ENCODE assay signal across 1 fruit fly cellular context in genomic region chr3R:23859365-23859804, dm6.
A peak's percentile ranks its signal among the peaks of the same experiment; 100 is the strongest.
TF ChIP-seq lines count a peak whose summit lies in the region.
"Not testable (repeated sequence)": the region's sequence is repeated elsewhere in the genome, so short reads cannot be mapped to it uniquely, and the experiment has no call there.

No protein-coding gene starts in this region.

TF ChIP-seq in whole organism, embryonic, 481 proteins besides CTCF, POLR2A, EP300 and RAD21 (continued from another document and continues in another):
- TF ChIP-seq CG3847 (GFP tag; IDR thresholded peaks at IDR 0.05; lab: Robert Waterston, UW): peak; percentile 65
- 0 out of 2 replicates have a peak, but pooled peaks have one; percentile 42 for TF ChIP-seq sens-2 (GFP tag; IDR thresholded peaks at IDR 0.05; lab: Robert Waterston, UW)
- TF ChIP-seq Hr51 (GFP tag; optimal IDR thresholded peaks at IDR 0.05; lab: Kevin White, UChicago): peak; percentile 42 to 81
- TF ChIP-seq CG8944 (GFP tag; optimal IDR thresholded peaks at IDR 0.05; lab: Kevin White, UChicago): peak; percentile 71
- peak; percentile 16 for TF ChIP-seq CG4328 (GFP tag; optimal IDR thresholded peaks at IDR 0.05; lab: Kevin White, UChicago)
- peak; percentile 38 for TF ChIP-seq CG30403 (GFP tag; optimal IDR thresholded peaks at IDR 0.05; lab: Kevin White, UChicago)
- TF ChIP-seq tx (GFP tag; optimal IDR thresholded peaks at IDR 0.05; lab: Kevin White, UChicago): peak; percentile 64
- peak; percentile 20 for TF ChIP-seq CG12942 (GFP tag; optimal IDR thresholded peaks at IDR 0.05; lab: Kevin White, UChicago)
- TF ChIP-seq CG32772 (GFP tag; IDR thresholded peaks at IDR 0.05; lab: Robert Waterston, UW): peak; percentile 37; the same call in 1 of the 2 replicates
- TF ChIP-seq CG11695 (GFP tag; IDR thresholded peaks at IDR 0.05; lab: Robert Waterston, UW): peak; percentile 64; the same call in 2 of the 3 replicates
- TF ChIP-seq HLH4C (GFP tag; IDR thresholded peaks at IDR 0.05; lab: Robert Waterston, UW; ENCODE audit: partially characterized antibody): peak; percentile 56; the same call in 2 of the 3 replicates
- 0 out of 2 replicates have a peak, but pooled peaks have one; percentile 4 for TF ChIP-seq Oaz (GFP tag; IDR thresholded peaks at IDR 0.05; lab: Robert Waterston, UW)
- peak; percentile 40; the same call in 1 of the 3 replicates for TF ChIP-seq Aef1 (GFP tag; IDR thresholded peaks at IDR 0.05; lab: Robert Waterston, UW)
- TF ChIP-seq CG1792 (GFP tag; optimal IDR thresholded peaks at IDR 0.05; lab: Kevin White, UChicago): peak; percentile 54
- peak; percentile 11 for TF ChIP-seq Dp (GFP tag; optimal IDR thresholded peaks at IDR 0.05; lab: Kevin White, UChicago)
- peak; percentile 33 for TF ChIP-seq CG9609 (GFP tag; optimal IDR thresholded peaks at IDR 0.05; lab: Kevin White, UChicago)
- peak; percentile 48 for TF ChIP-seq CG1603 (tag; optimal IDR thresholded peaks at IDR 0.05; lab: Kevin White, UChicago)
- peak; percentile 25 for TF ChIP-seq CG14710 (tag; optimal IDR thresholded peaks at IDR 0.05; lab: Kevin White, UChicago)
- TF ChIP-seq CG2120 (GFP tag; optimal IDR thresholded peaks at IDR 0.05; lab: Kevin White, UChicago): peak; percentile 76
- peak; percentile 83 for TF ChIP-seq CG6791 (GFP tag; IDR thresholded peaks at IDR 0.05; lab: Robert Waterston, UW; ENCODE audit: partially characterized antibody)
- TF ChIP-seq Drgx (GFP tag; IDR thresholded peaks at IDR 0.05; lab: Robert Waterston, UW): peak; percentile 69
- peak in 1 of 2 experiments; percentile 61 for TF ChIP-seq crp (GFP tag; optimal IDR thresholded peaks at IDR 0.05; lab: Kevin White, UChicago)
- TF ChIP-seq CG4282 (GFP tag; optimal IDR thresholded peaks at IDR 0.05; lab: Kevin White, UChicago): peak; percentile 60
- peak; percentile 25 for TF ChIP-seq disco-r (GFP tag; optimal IDR thresholded peaks at IDR 0.05; lab: Kevin White, UChicago)
- peak; percentile 60 to 80 for TF ChIP-seq dpn (GFP tag; optimal IDR thresholded peaks at IDR 0.05; lab: Kevin White, UChicago)
- peak; percentile 46; the same call in 1 of the 3 replicates for TF ChIP-seq CG16813 (GFP tag; IDR thresholded peaks at IDR 0.05; lab: Robert Waterston, UW; ENCODE audit: partially characterized antibody)
- TF ChIP-seq slbo (GFP tag; IDR thresholded peaks at IDR 0.05; lab: Robert Waterston, UW): peak; percentile 72
- TF ChIP-seq ara (GFP tag; IDR thresholded peaks at IDR 0.05; lab: Robert Waterston, UW): peak; percentile 77
- TF ChIP-seq CG15011 (GFP tag; optimal IDR thresholded peaks at IDR 0.05; lab: Kevin White, UChicago): peak; percentile 36
- TF ChIP-seq mam (GFP tag; optimal IDR thresholded peaks at IDR 0.05; lab: Kevin White, UChicago): peak; percentile 48
- peak; percentile 77 for TF ChIP-seq CG33213 (GFP tag; optimal IDR thresholded peaks at IDR 0.05; lab: Kevin White, UChicago)
- peak; percentile 30; the same call in 1 of the 3 replicates for TF ChIP-seq zen2 (GFP tag; IDR thresholded peaks at IDR 0.05; lab: Robert Waterston, UW; ENCODE audit: partially characterized antibody)
- peak; percentile 58 for TF ChIP-seq NC2α (GFP tag; optimal IDR thresholded peaks at IDR 0.05; lab: Kevin White, UChicago)
- peak; percentile 31 for TF ChIP-seq CG4424 (GFP tag; optimal IDR thresholded peaks at IDR 0.05; lab: Kevin White, UChicago)
- peak; percentile 41 for TF ChIP-seq mirr (GFP tag; optimal IDR thresholded peaks at IDR 0.05; lab: Kevin White, UChicago)
- TF ChIP-seq croc (GFP tag; conservative IDR thresholded peaks at IDR 0.05; lab: Robert Waterston, UW): peak; percentile 42; the same call in 2 of the 3 replicates
- peak; percentile 23 for TF ChIP-seq gem (tag; optimal IDR thresholded peaks at IDR 0.05; lab: Kevin White, UChicago)
- peak; percentile 45 for TF ChIP-seq CG2678 (tag; optimal IDR thresholded peaks at IDR 0.05; lab: Kevin White, UChicago)
- peak; percentile 82 for TF ChIP-seq Rfx (GFP tag; IDR thresholded peaks at IDR 0.05; lab: Robert Waterston, UW)
- TF ChIP-seq Pdp1 (GFP tag; optimal IDR thresholded peaks at IDR 0.05; lab: Kevin White, UChicago): peak; percentile 39 to 65
- peak; percentile 60; the same call in 1 of the 2 replicates for TF ChIP-seq E2f1 (GFP tag; IDR thresholded peaks at IDR 0.05; lab: Robert Waterston, UW)
- not testable (repeated sequence) for TF ChIP-seq D, prd, pan (optimal IDR thresholded peaks at IDR 0.05; lab: Kevin White, UChicago)
- TF ChIP-seq D (GFP tag; optimal IDR thresholded peaks at IDR 0.05; lab: Kevin White, UChicago): peak; percentile 49
- TF ChIP-seq prd (GFP tag; IDR thresholded peaks at IDR 0.05; lab: Robert Waterston, UW): peak; percentile 73
- TF ChIP-seq nmo (GFP tag; optimal IDR thresholded peaks at IDR 0.05; lab: Kevin White, UChicago): peak; percentile 51
- peak; percentile 48; the same call in 3 of the 4 replicates for TF ChIP-seq Gug (GFP tag; IDR thresholded peaks at IDR 0.05; lab: Robert Waterston, UW)
- TF ChIP-seq Nf-YA (GFP tag; IDR thresholded peaks at IDR 0.05; lab: Robert Waterston, UW): peak; percentile 74
- TF ChIP-seq HLHmδ (GFP tag; optimal IDR thresholded peaks at IDR 0.05; lab: Kevin White, UChicago): peak; percentile 66
- TF ChIP-seq CG6175 (GFP tag; IDR thresholded peaks at IDR 0.05; lab: Robert Waterston, UW): peak; percentile 70; the same call in 2 of the 3 replicates
- peak; percentile 37 for TF ChIP-seq CG4820 (GFP tag; optimal IDR thresholded peaks at IDR 0.05; lab: Kevin White, UChicago)
- peak; percentile 79 for TF ChIP-seq lab (GFP tag; optimal IDR thresholded peaks at IDR 0.05; lab: Kevin White, UChicago)
- peak; percentile 60 for TF ChIP-seq MTF-1 (GFP tag; optimal IDR thresholded peaks at IDR 0.05; lab: Kevin White, UChicago; ENCODE audit: borderline replicate concordance)
- TF ChIP-seq gcm2 (GFP tag; optimal IDR thresholded peaks at IDR 0.05; lab: Kevin White, UChicago): peak; percentile 41
- TF ChIP-seq Deaf1 (tag; optimal IDR thresholded peaks at IDR 0.05; lab: Kevin White, UChicago): peak; percentile 51
- peak; percentile 40; the same call in 1 of the 2 replicates for TF ChIP-seq CG7372 (GFP tag; IDR thresholded peaks at IDR 0.05; lab: Robert Waterston, UW)
- TF ChIP-seq CG3281 (GFP tag; optimal IDR thresholded peaks at IDR 0.05; lab: Kevin White, UChicago): peak; percentile 47
- TF ChIP-seq Mad (GFP tag; optimal IDR thresholded peaks at IDR 0.05; lab: Kevin White, UChicago): peak; percentile 49
- peak; percentile 42; the same call in 1 of the 3 replicates for TF ChIP-seq B-H1 (GFP tag; IDR thresholded peaks at IDR 0.05; lab: Robert Waterston, UW)
- TF ChIP-seq CG3407 (GFP tag; optimal IDR thresholded peaks at IDR 0.05; lab: Kevin White, UChicago): peak; percentile 37
- peak; percentile 45 for TF ChIP-seq bigmax (GFP tag; optimal IDR thresholded peaks at IDR 0.05; lab: Kevin White, UChicago)
- TF ChIP-seq Mrtf (GFP tag; IDR thresholded peaks at IDR 0.05; lab: Robert Waterston, UW): peak; percentile 29; the same call in 1 of the 3 replicates
- peak; percentile 52 for TF ChIP-seq CG4854 (GFP tag; optimal IDR thresholded peaks at IDR 0.05; lab: Kevin White, UChicago)
- peak; percentile 44 for TF ChIP-seq Max (GFP tag; optimal IDR thresholded peaks at IDR 0.05; lab: Kevin White, UChicago)
- TF ChIP-seq CG2199 (GFP tag; IDR thresholded peaks at IDR 0.05; lab: Robert Waterston, UW): peak; percentile 80; the same call in 2 of the 3 replicates
- TF ChIP-seq Fer1 (GFP tag; optimal IDR thresholded peaks at IDR 0.05; lab: Kevin White, UChicago): peak; percentile 41
- peak; percentile 55 for TF ChIP-seq CG8924 (tag; optimal IDR thresholded peaks at IDR 0.05; lab: Kevin White, UChicago)
- TF ChIP-seq abd-A (tag; optimal IDR thresholded peaks at IDR 0.05; lab: Kevin White, UChicago): peak; percentile 78
- peak; percentile 11 for TF ChIP-seq Hand (GFP tag; optimal IDR thresholded peaks at IDR 0.05; lab: Kevin White, UChicago)
- peak; percentile 7 for TF ChIP-seq CG18764 (GFP tag; optimal IDR thresholded peaks at IDR 0.05; lab: Kevin White, UChicago)
- TF ChIP-seq dm (GFP tag; optimal IDR thresholded peaks at IDR 0.05; lab: Kevin White, UChicago): peak; percentile 42
- peak; percentile 51 for TF ChIP-seq Bdp1 (GFP tag; optimal IDR thresholded peaks at IDR 0.05; lab: Kevin White, UChicago)
- peak; percentile 66 for TF ChIP-seq repo (GFP tag; optimal IDR thresholded peaks at IDR 0.05; lab: Kevin White, UChicago)
- peak; percentile 49 for TF ChIP-seq CG10366 (GFP tag; IDR thresholded peaks at IDR 0.05; lab: Robert Waterston, UW)
- TF ChIP-seq bbx (GFP tag; IDR thresholded peaks at IDR 0.05; lab: Robert Waterston, UW; ENCODE audit: partially characterized antibody): peak; percentile 77
- TF ChIP-seq CG10267 (tag; optimal IDR thresholded peaks at IDR 0.05; lab: Kevin White, UChicago): peak; percentile 18
- TF ChIP-seq E2f2 (GFP tag; IDR thresholded peaks at IDR 0.05; lab: Robert Waterston, UW): peak; percentile 42; the same call in 1 of the 2 replicates
- peak; percentile 26 for TF ChIP-seq ATbp (GFP tag; optimal IDR thresholded peaks at IDR 0.05; lab: Kevin White, UChicago)
- peak; percentile 43; the same call in 1 of the 2 replicates for TF ChIP-seq CG31441 (GFP tag; IDR thresholded peaks at IDR 0.05; lab: Robert Waterston, UW)
- peak; percentile 52 for TF ChIP-seq ap (GFP tag; IDR thresholded peaks at IDR 0.05; lab: Robert Waterston, UW)
- peak; percentile 21 for TF ChIP-seq ac (GFP tag; optimal IDR thresholded peaks at IDR 0.05; lab: Kevin White, UChicago)
- peak; percentile 45 for TF ChIP-seq grau (tag; optimal IDR thresholded peaks at IDR 0.05; lab: Kevin White, UChicago)
- peak; percentile 15 for TF ChIP-seq org-1 (GFP tag; optimal IDR thresholded peaks at IDR 0.05; lab: Kevin White, UChicago)
- peak; percentile 37 for TF ChIP-seq CG17912 (GFP tag; optimal IDR thresholded peaks at IDR 0.05; lab: Kevin White, UChicago)
- TF ChIP-seq CG1647 (GFP tag; optimal IDR thresholded peaks at IDR 0.05; lab: Kevin White, UChicago): peak; percentile 73
- TF ChIP-seq onecut (GFP tag; IDR thresholded peaks at IDR 0.05; lab: Robert Waterston, UW): peak; percentile 60
- peak; percentile 60; the same call in 1 of the 2 replicates for TF ChIP-seq peb (GFP tag; IDR thresholded peaks at IDR 0.05; lab: Robert Waterston, UW)
- peak; percentile 73; the same call in 1 of the 2 replicates for TF ChIP-seq CG32767 (GFP tag; IDR thresholded peaks at IDR 0.05; lab: Robert Waterston, UW)
- TF ChIP-seq CG11504 (tag; optimal IDR thresholded peaks at IDR 0.05; lab: Kevin White, UChicago): peak; percentile 61
- TF ChIP-seq gce (GFP tag; IDR thresholded peaks at IDR 0.05; lab: Robert Waterston, UW): peak; percentile 83
- TF ChIP-seq vfl (GFP tag; optimal IDR thresholded peaks at IDR 0.05; lab: Kevin White, UChicago): peak; percentile 32
- peak; percentile 49 for TF ChIP-seq CG13123 (GFP tag; optimal IDR thresholded peaks at IDR 0.05; lab: Kevin White, UChicago)
- TF ChIP-seq CG6813 (GFP tag; optimal IDR thresholded peaks at IDR 0.05; lab: Kevin White, UChicago): peak; percentile 26
- TF ChIP-seq bowl (GFP tag; IDR thresholded peaks at IDR 0.05; lab: Robert Waterston, UW): peak; percentile 69
- peak; percentile 78 for TF ChIP-seq CG13624 (GFP tag; optimal IDR thresholded peaks at IDR 0.05; lab: Kevin White, UChicago)
- TF ChIP-seq CG18476 (GFP tag; optimal IDR thresholded peaks at IDR 0.05; lab: Kevin White, UChicago): peak; percentile 7
- TF ChIP-seq Sox102F (GFP tag; optimal IDR thresholded peaks at IDR 0.05; lab: Kevin White, UChicago): peak; percentile 39
- peak; percentile 60 for TF ChIP-seq dmrt99B (tag; optimal IDR thresholded peaks at IDR 0.05; lab: Kevin White, UChicago)
- peak in 1 of 2 experiments; percentile 75 for TF ChIP-seq pan (GFP tag; optimal IDR thresholded peaks at IDR 0.05 in 1 of 2, IDR thresholded peaks at IDR 0.05 in 1 of 2)
- TF ChIP-seq insv (GFP tag; optimal IDR thresholded peaks at IDR 0.05; lab: Kevin White, UChicago): peak in 1 of 2 experiments; percentile 56
- TF ChIP-seq fd96Cb (tag; optimal IDR thresholded peaks at IDR 0.05; lab: Kevin White, UChicago): peak; percentile 56
- TF ChIP-seq Blimp-1 (GFP tag; optimal IDR thresholded peaks at IDR 0.05; lab: Kevin White, UChicago): peak; percentile 33
- peak; percentile 56 for TF ChIP-seq ems (GFP tag; optimal IDR thresholded peaks at IDR 0.05; lab: Kevin White, UChicago)
- peak; percentile 48 for TF ChIP-seq pb (GFP tag; optimal IDR thresholded peaks at IDR 0.05; lab: Kevin White, UChicago)
- peak; percentile 77 for TF ChIP-seq her (GFP tag; optimal IDR thresholded peaks at IDR 0.05; lab: Kevin White, UChicago)
- peak; percentile 35 for TF ChIP-seq Hr3 (GFP tag; optimal IDR thresholded peaks at IDR 0.05; lab: Kevin White, UChicago)
- peak; percentile 68; the same call in 2 of the 3 replicates for TF ChIP-seq Opbp (GFP tag; IDR thresholded peaks at IDR 0.05; lab: Robert Waterston, UW; ENCODE audit: partially characterized antibody)
- peak; percentile 67 for TF ChIP-seq CG13894 (tag; optimal IDR thresholded peaks at IDR 0.05; lab: Kevin White, UChicago)
- TF ChIP-seq Xrp1 (GFP tag; IDR thresholded peaks at IDR 0.05; lab: Robert Waterston, UW): peak; percentile 85
- peak; percentile 46 for TF ChIP-seq tin (GFP tag; optimal IDR thresholded peaks at IDR 0.05; lab: Kevin White, UChicago)
- TF ChIP-seq CG1529 (GFP tag; optimal IDR thresholded peaks at IDR 0.05; lab: Kevin White, UChicago): peak; percentile 41
- TF ChIP-seq CG8290 (GFP tag; optimal IDR thresholded peaks at IDR 0.05; lab: Kevin White, UChicago): peak; percentile 31
- TF ChIP-seq CG8290 (tag; optimal IDR thresholded peaks at IDR 0.05; lab: Kevin White, UChicago): peak in 1 of 2 experiments; percentile 83
- peak; percentile 37; the same call in 1 of the 2 replicates for TF ChIP-seq CG31224 (GFP tag; IDR thresholded peaks at IDR 0.05; lab: Robert Waterston, UW)
- peak; percentile 37 for TF ChIP-seq CG12744 (GFP tag; optimal IDR thresholded peaks at IDR 0.05; lab: Kevin White, UChicago)
- TF ChIP-seq CG11085 (GFP tag; IDR thresholded peaks at IDR 0.05; lab: Robert Waterston, UW): peak; percentile 68; the same call in 1 of the 2 replicates
- peak; percentile 57 for TF ChIP-seq Mes4 (GFP tag; optimal IDR thresholded peaks at IDR 0.05; lab: Kevin White, UChicago)
- peak; percentile 35 for TF ChIP-seq Dek (tag; optimal IDR thresholded peaks at IDR 0.05; lab: Kevin White, UChicago)
- peak; percentile 31; the same call in 1 of the 2 replicates for TF ChIP-seq Taf1 (GFP tag; IDR thresholded peaks at IDR 0.05; lab: Robert Waterston, UW)
- peak; percentile 60; the same call in 1 of the 2 replicates for TF ChIP-seq tna (GFP tag; IDR thresholded peaks at IDR 0.05; lab: Robert Waterston, UW; ENCODE audit: partially characterized antibody)
- TF ChIP-seq Atf3 (GFP tag; optimal IDR thresholded peaks at IDR 0.05; lab: Kevin White, UChicago): peak; percentile 19
- TF ChIP-seq dysf (GFP tag; IDR thresholded peaks at IDR 0.05; lab: Robert Waterston, UW): peak; percentile 58; the same call in 2 of the 3 replicates
